Fruit fly (Drosophila melanogaster) whole organism, wandering third instar larva: ENCODE data around the gene Chpf.

Source experiments
- Abd-B ChIP-seq: fragments of >200 bp; optimal IDR thresholded peaks from 2 replicates; lab custom pipeline; 2017; ENCODE audit warnings: missing biosample characterization, missing genetic modification characterization
- CrebA ChIP-seq: fragments of 200-800 bp; sonication (Bioruptor generic); optimal IDR thresholded peaks from 2 replicates; lab custom pipeline; 2016; ENCODE audit warnings: missing biosample characterization, mild to moderate bottlenecking, missing genetic modification characterization, borderline replicate concordance
- Dif ChIP-seq: fragments of 200-275, 200-300 bp; sonication (Bioruptor generic); optimal IDR thresholded peaks from 2 replicates; lab custom pipeline; 2018; ENCODE audit warnings: missing biosample characterization, missing genetic modification characterization; ENCODE audit not compliant: partially characterized antibody
- Hr78 ChIP-seq: fragments of >200 bp; optimal IDR thresholded peaks from 2 replicates; lab custom pipeline; 2017; ENCODE audit warnings: missing biosample characterization, missing genetic modification characterization
- Hr83 ChIP-seq: fragments of 200-300 bp; sonication (Bioruptor generic); optimal IDR thresholded peaks from 2 replicates; lab custom pipeline; 2016; ENCODE audit warnings: missing biosample characterization, mild to moderate bottlenecking, missing genetic modification characterization, moderate library complexity; ENCODE audit not compliant: poor library complexity, severe bottlenecking
- Mio ChIP-seq: sonication (Bioruptor generic); optimal IDR thresholded peaks from 2 replicates; lab custom pipeline; 2016; ENCODE audit warnings: missing biosample characterization, missing genetic modification characterization
- Myc ChIP-seq: fragments of >200 bp; optimal IDR thresholded peaks from 2 replicates; lab custom pipeline; 2017
- Vsx2 ChIP-seq: fragments of 200-300, 225-300 bp; sonication (Bioruptor generic); optimal IDR thresholded peaks from 2 replicates; lab custom pipeline; 2018; ENCODE audit warnings: missing biosample characterization, missing genetic modification characterization; ENCODE audit not compliant: partially characterized antibody
- br ChIP-seq: fragments of 200-800 bp; sonication (Bioruptor generic); optimal IDR thresholded peaks from 2 replicates; lab custom pipeline; 2016; ENCODE audit warnings: missing biosample characterization, missing genetic modification characterization
- dsf ChIP-seq: sonication (Bioruptor generic); optimal IDR thresholded peaks from 2 replicates; lab custom pipeline; 2016; ENCODE audit warnings: missing biosample characterization, missing genetic modification characterization, borderline replicate concordance
- pan ChIP-seq: fragments of >200 bp; optimal IDR thresholded peaks from 2 replicates; lab custom pipeline; 2017
- sv ChIP-seq: fragments of 200-800 bp; sonication (Bioruptor generic); optimal IDR thresholded peaks from 3 replicates; lab custom pipeline; 2016; ENCODE audit warnings: missing biosample characterization, missing genetic modification characterization
- tai ChIP-seq: sonication (Bioruptor generic); optimal IDR thresholded peaks from 2 replicates; lab custom pipeline; 2016; ENCODE audit warnings: missing biosample characterization, missing genetic modification characterization
- woc ChIP-seq: sonication (Bioruptor generic); optimal IDR thresholded peaks from 2 replicates; lab custom pipeline; 2016; ENCODE audit warnings: missing biosample characterization, mild to moderate bottlenecking, missing genetic modification characterization

dm6 chrX:13089920-13090655 is 22.2 kb downstream of the Chpf start, which contains the start of gene hep:
- TF ChIP-seq sv (GFP tag; lab: Kevin White, UChicago), result no peak
- TF ChIP-seq br, result no peak
- TF ChIP-seq tai (GFP tag; lab: Kevin White, UChicago), result no peak
- TF ChIP-seq Hr83 (GFP tag; lab: Kevin White, UChicago), result peak; percentile 24
- TF ChIP-seq Hr78, result no peak
- no peak for TF ChIP-seq Abd-B (GFP tag; lab: Kevin White, UChicago)
- TF ChIP-seq Myc (lab: Kevin White, UChicago), result no peak
- TF ChIP-seq dsf, result no peak
- no peak for TF ChIP-seq Mio (GFP tag; lab: Kevin White, UChicago)
- no peak for TF ChIP-seq woc (GFP tag; lab: Kevin White, UChicago)
- no peak for TF ChIP-seq Dif (GFP tag; lab: Kevin White, UChicago)
- TF ChIP-seq pan, result no peak
- TF ChIP-seq CrebA, result no peak
- no peak for TF ChIP-seq Vsx2 (GFP tag; lab: Kevin White, UChicago)
